Fruit fly (Drosophila melanogaster) whole organism, adult: Measurements from ENCODE around the gene al.

Experiments
- CG12768 ChIP-seq: fragments of 200-800 bp; sonication (Bioruptor generic); optimal IDR thresholded peaks from 2 replicates; lab custom pipeline; 2017; ENCODE audit warnings: missing biosample characterization, missing genetic modification characterization, mild to moderate bottlenecking, moderate library complexity, missing genetic modification reagents
- CG7045 ChIP-seq: fragments of 200-800 bp; sonication (Bioruptor generic); optimal IDR thresholded peaks from 2 replicates; lab custom pipeline; 2017; ENCODE audit warnings: missing biosample characterization, mild to moderate bottlenecking, missing genetic modification characterization
- Hr96 ChIP-seq: fragments of 200-800 bp; sonication (Bioruptor generic); optimal IDR thresholded peaks from 2 replicates; lab custom pipeline; 2016; ENCODE audit warnings: missing biosample characterization, missing genetic modification characterization

DNA sequence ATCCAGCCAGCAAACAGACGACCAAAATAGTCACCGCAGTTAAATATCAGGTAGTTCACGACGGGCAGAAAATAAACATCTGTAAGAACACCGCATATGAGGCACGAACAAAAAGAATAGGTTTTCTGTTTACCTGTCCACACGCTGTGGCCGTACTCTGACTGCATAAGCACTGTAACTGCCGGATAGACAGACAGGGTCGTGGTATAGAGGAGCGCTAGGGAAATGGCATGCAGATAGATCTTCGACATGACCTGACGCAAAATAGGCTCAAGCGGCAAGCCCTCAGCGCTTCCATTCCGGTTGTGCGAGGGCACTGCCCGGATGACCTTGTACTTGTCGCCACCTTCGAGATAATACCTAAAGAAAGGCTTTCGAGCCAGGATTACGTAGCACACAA lies 21.7 kb upstream of the al start:
- TF ChIP-seq Hr96 (GFP tag; lab: Kevin White, UChicago) (no peak), CG12768 (GFP tag; lab: Kevin White, UChicago) (no peak), CG7045 (GFP tag; lab: Kevin White, UChicago) (no peak)
